Worm (Caenorhabditis elegans) whole organism, L2 larva: ENCODE data around the gene srg-51.

Experiments used
- ceh-16 ChIP-seq: fragments of 150-350 bp; optimal IDR thresholded peaks from 2 replicates; lab custom pipeline; 2014; ENCODE audit warnings: missing biosample characterization, missing genetic modification characterization
- mab-5 ChIP-seq: fragments of 150-350 bp; optimal IDR thresholded peaks from 2 replicates; lab custom pipeline; 2014; ENCODE audit warnings: missing biosample characterization, missing genetic modification characterization
- mbf-1 ChIP-seq: sonication (generic microtip); optimal IDR thresholded peaks from 2 replicates; lab custom pipeline; 2017; ENCODE audit warnings: missing biosample characterization, missing genetic modification characterization
- nhr-23 ChIP-seq: fragments of 150-350 bp; optimal IDR thresholded peaks from 2 replicates; lab custom pipeline; 2014; ENCODE audit warnings: missing biosample characterization, missing genetic modification reagents, missing genetic modification characterization
- nhr-77 ChIP-seq: fragments of 150-350 bp; optimal IDR thresholded peaks from 2 replicates; lab custom pipeline; 2014; ENCODE audit warnings: missing biosample characterization, missing genetic modification characterization
- sem-4 ChIP-seq: fragments of 150-350 bp; optimal IDR thresholded peaks from 2 replicates; lab custom pipeline; 2014; ENCODE audit warnings: missing biosample characterization, missing genetic modification reagents, missing genetic modification characterization
- ztf-11 ChIP-seq: sonication (generic microtip); optimal IDR thresholded peaks from 2 replicates; lab custom pipeline; 2017; ENCODE audit warnings: missing biosample characterization, missing genetic modification characterization

srg-51 gene

ce11 chrIV:15103224-15103679 is 37.5 kb downstream of the srg-51 start, which contains the start of gene srt-44:
Gene srt-44, plus strand, starts transcription at chrIV:15103629.
- TF ChIP-seq mab-5: no peak
- TF ChIP-seq sem-4: no peak
- no peak for TF ChIP-seq mbf-1 (tag; lab: Kevin White, UChicago)
- TF ChIP-seq ztf-11 (tag; lab: Kevin White, UChicago): no peak
- TF ChIP-seq ceh-16: no peak
- TF ChIP-seq nhr-77 (tag; lab: Kevin White, UChicago): no peak

DNA sequence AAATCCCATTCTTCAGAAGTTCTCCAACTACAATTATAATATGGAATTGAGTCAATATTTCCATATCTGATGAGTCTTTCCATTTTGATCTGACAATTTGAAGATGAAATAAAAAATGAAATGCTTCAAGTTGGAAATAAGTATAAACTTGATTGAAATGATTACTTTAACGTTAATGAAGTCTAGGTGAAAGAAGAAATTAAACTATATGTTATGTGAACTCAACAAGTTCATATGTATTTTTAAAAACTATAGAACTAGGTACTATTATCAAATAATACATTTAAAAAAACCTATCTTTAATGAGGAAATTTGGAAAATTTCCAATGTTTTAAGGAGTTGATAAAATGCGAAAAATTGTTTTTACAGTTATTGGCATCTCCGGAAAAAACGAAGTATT is 42.4 kb downstream of the srg-51 start, which contains the start of gene srt-49:
srt-49 (minus strand) TSS at position 101 of the 400 bp plus-strand sequence.
- TF ChIP-seq nhr-23 (tag; lab: Kevin White, UChicago): no peak
